Worm (Caenorhabditis elegans) whole organism, L2 larva: ENCODE results near the gene dur-1.

Experiments
- lin-13 ChIP-seq: fragments of 150-350 bp; optimal IDR thresholded peaks from 2 replicates; lab custom pipeline; 2014; ENCODE audit warnings: missing biosample characterization, missing genetic modification reagents, missing genetic modification characterization
- nhr-237 ChIP-seq: fragments of 150-350 bp; optimal IDR thresholded peaks from 2 replicates; lab custom pipeline; 2014; ENCODE audit warnings: missing biosample characterization, missing genetic modification characterization

DNA sequence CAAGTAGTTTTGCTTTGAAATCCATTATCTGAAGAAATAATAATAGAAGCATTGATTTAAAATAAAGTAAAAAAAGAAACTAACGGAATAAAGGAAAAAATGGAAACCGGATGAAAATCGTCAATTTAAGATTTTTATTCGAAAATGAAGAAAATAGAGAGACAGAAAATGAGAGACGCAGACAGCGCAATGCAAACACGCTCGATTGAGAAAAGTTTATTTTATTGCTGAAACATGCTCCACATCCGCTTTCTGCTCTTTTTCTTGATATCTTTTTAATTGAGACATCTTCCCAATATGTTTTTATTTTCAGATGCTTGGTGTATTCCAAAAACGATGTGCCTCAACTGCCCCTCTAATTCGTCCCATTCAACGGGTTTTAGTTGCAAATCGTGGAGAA lies 43.8 kb downstream of the dur-1 start, which contains the start of the genes prp-18 and mccc-1:
- TF ChIP-seq lin-13 (GFP tag; lab: Kevin White, UChicago) (no peak), nhr-237 (tag; lab: Kevin White, UChicago) (no peak)
